Worm (Caenorhabditis elegans) whole organism, midembryonic: Measurements from ENCODE around the gene T16H12.3.
A peak's percentile ranks its signal among the peaks of the same experiment; 100 is the strongest.

Experiments
- T22C8.4 ChIP-seq: fragments of 200-800 bp; sonication (Bioruptor generic); IDR thresholded peaks from 2 replicates; pipeline ENCODE4 v1.3.6; 2022; ENCODE audit warnings: missing genetic modification characterization, missing compliant biosample characterization
- cog-1 ChIP-seq: sonication (generic microtip); optimal IDR thresholded peaks from 2 replicates; lab custom pipeline; 2016; ENCODE audit warnings: missing genetic modification characterization, missing compliant biosample characterization
- flt-1 ChIP-seq: fragments of 200-800 bp; sonication (Bioruptor generic); IDR thresholded peaks from 2 replicates; pipeline ENCODE4 v1.3.6; 2022; ENCODE audit warnings: missing genetic modification characterization, missing compliant biosample characterization
- klf-2 ChIP-seq: fragments of 200-800 bp; sonication (Bioruptor generic); conservative IDR thresholded peaks from 2 replicates; pipeline ENCODE4 v1.3.6; 2022; ENCODE audit warnings: missing genetic modification reagents, missing genetic modification characterization, missing compliant biosample characterization
- med-1 ChIP-seq: sonication (generic microtip); optimal IDR thresholded peaks from 2 replicates; lab custom pipeline; 2017; ENCODE audit warnings: missing genetic modification characterization, mild to moderate bottlenecking, missing compliant biosample characterization, antibody characterized with exemption, missing genetic modification reagents; ENCODE audit not compliant: insufficient read depth
- ref-1 ChIP-seq: fragments of 200-800 bp; sonication (Bioruptor generic); conservative IDR thresholded peaks from 2 replicates; pipeline ENCODE4 v1.3.6; 2022; ENCODE audit warnings: missing genetic modification reagents, missing genetic modification characterization, missing compliant biosample characterization
- tab-1 ChIP-seq: fragments of 200-800 bp; sonication (Bioruptor generic); IDR thresholded peaks from 2 replicates; pipeline ENCODE4 v1.3.6; 2022; ENCODE audit warnings: missing genetic modification characterization, missing compliant biosample characterization
- ztf-23 ChIP-seq: fragments of 200-800 bp; sonication (Bioruptor generic); IDR thresholded peaks from 2 replicates; pipeline ENCODE4 v1.3.6; 2022; ENCODE audit warnings: missing genetic modification reagents, missing genetic modification characterization, missing compliant biosample characterization
- ztf-29 ChIP-seq: fragments of 200-800 bp; sonication (Bioruptor generic); IDR thresholded peaks from 2 replicates; pipeline ENCODE4 v1.3.6; 2022; ENCODE audit warnings: missing genetic modification reagents, missing genetic modification characterization, missing compliant biosample characterization

T16H12.3 gene

ce11 chrIII:10101352-10101751 is 18.3 kb upstream of the T16H12.3 start, which contains the start of gene kel-10:
Gene kel-10 (minus strand): TSS chrIII:10101452.
- TF ChIP-seq klf-2 (GFP tag; lab: Robert Waterston, UW) (no peak), ref-1 (GFP tag; lab: Robert Waterston, UW) (no peak), flt-1 (GFP tag; lab: Robert Waterston, UW) (no peak), tab-1 (GFP tag; lab: Robert Waterston, UW) (no peak), cog-1 (tag; lab: Kevin White, UChicago) (no peak), med-1 (GFP tag; lab: Kevin White, UChicago) (no peak), ztf-23 (GFP tag; lab: Robert Waterston, UW) (no peak), T22C8.4 (GFP tag; lab: Robert Waterston, UW) (no peak), ztf-29 (GFP tag; lab: Robert Waterston, UW) (no peak)

- TF ChIP-seq T22C8.4 (GFP tag; lab: Robert Waterston, UW): no peak
- no peak for TF ChIP-seq ztf-29 (GFP tag; lab: Robert Waterston, UW)
- no peak for TF ChIP-seq med-1 (GFP tag; lab: Kevin White, UChicago)
- TF ChIP-seq cog-1 (tag; lab: Kevin White, UChicago): no peak
- no peak for TF ChIP-seq ztf-23 (GFP tag; lab: Robert Waterston, UW)
- no peak for TF ChIP-seq tab-1 (GFP tag; lab: Robert Waterston, UW)
- no peak for TF ChIP-seq ref-1 (GFP tag; lab: Robert Waterston, UW)
- no peak for TF ChIP-seq flt-1 (GFP tag; lab: Robert Waterston, UW)
- TF ChIP-seq klf-2 (GFP tag; lab: Robert Waterston, UW): no peak
These were observed 14.9 kb upstream of the T16H12.3 start, which contains the start of gene spop-1 for ce11 chrIII:10097981-10098380. Gene spop-1 (minus strand): TSS chrIII:10098081.

ce11 chrIII:10096525-10096972 is 13.5 kb upstream of the T16H12.3 start:
- TF ChIP-seq ztf-29 (GFP tag; lab: Robert Waterston, UW) (0 out of 2 replicates have a peak, but pooled peaks have one; percentile 6), klf-2 (GFP tag; lab: Robert Waterston, UW) (no peak), flt-1 (GFP tag; lab: Robert Waterston, UW) (peak; percentile 64; the same call in 1 of the 2 replicates), ref-1 (GFP tag; lab: Robert Waterston, UW) (no peak), med-1 (GFP tag; lab: Kevin White, UChicago) (no peak), ztf-23 (GFP tag; lab: Robert Waterston, UW) (0 out of 2 replicates have a peak, but pooled peaks have one; percentile 48), cog-1 (tag; lab: Kevin White, UChicago) (peak; percentile 69), T22C8.4 (GFP tag; lab: Robert Waterston, UW) (0 out of 2 replicates have a peak, but pooled peaks have one; percentile 43), tab-1 (GFP tag; lab: Robert Waterston, UW) (0 out of 2 replicates have a peak, but pooled peaks have one; percentile 47)

- TF ChIP-seq flt-1 (GFP tag; lab: Robert Waterston, UW) (no peak), med-1 (GFP tag; lab: Kevin White, UChicago) (no peak), cog-1 (tag; lab: Kevin White, UChicago) (no peak), klf-2 (GFP tag; lab: Robert Waterston, UW) (no peak), ztf-29 (GFP tag; lab: Robert Waterston, UW) (no peak), T22C8.4 (GFP tag; lab: Robert Waterston, UW) (no peak), ref-1 (GFP tag; lab: Robert Waterston, UW) (no peak), ztf-23 (GFP tag; lab: Robert Waterston, UW) (no peak), tab-1 (GFP tag; lab: Robert Waterston, UW) (no peak)
These were observed 12.3 kb upstream of the T16H12.3 start for ce11 chrIII:10095377-10095776.

ce11 chrIII:10094538-10094937 is 11.4 kb upstream of the T16H12.3 start:
- TF ChIP-seq cog-1 (tag; lab: Kevin White, UChicago) (peak; percentile 25), klf-2 (GFP tag; lab: Robert Waterston, UW) (no peak), med-1 (GFP tag; lab: Kevin White, UChicago) (no peak), ztf-23 (GFP tag; lab: Robert Waterston, UW) (no peak), T22C8.4 (GFP tag; lab: Robert Waterston, UW) (no peak), tab-1 (GFP tag; lab: Robert Waterston, UW) (peak; percentile 76; the same call in 1 of the 2 replicates), flt-1 (GFP tag; lab: Robert Waterston, UW) (peak; percentile 76), ztf-29 (GFP tag; lab: Robert Waterston, UW) (no peak), ref-1 (GFP tag; lab: Robert Waterston, UW) (no peak)

- TF ChIP-seq med-1 (GFP tag; lab: Kevin White, UChicago): no peak
- TF ChIP-seq tab-1 (GFP tag; lab: Robert Waterston, UW): no peak
- no peak for TF ChIP-seq cog-1 (tag; lab: Kevin White, UChicago)
- no peak for TF ChIP-seq klf-2 (GFP tag; lab: Robert Waterston, UW)
- TF ChIP-seq ref-1 (GFP tag; lab: Robert Waterston, UW): no peak
- no peak for TF ChIP-seq ztf-23 (GFP tag; lab: Robert Waterston, UW)
- no peak for TF ChIP-seq ztf-29 (GFP tag; lab: Robert Waterston, UW)
- no peak for TF ChIP-seq T22C8.4 (GFP tag; lab: Robert Waterston, UW)
These were observed 10.0 kb upstream of the T16H12.3 start for ce11 chrIII:10093093-10093492.

- TF ChIP-seq flt-1 (GFP tag; lab: Robert Waterston, UW) (no peak), T22C8.4 (GFP tag; lab: Robert Waterston, UW) (no peak), tab-1 (GFP tag; lab: Robert Waterston, UW) (no peak), cog-1 (tag; lab: Kevin White, UChicago) (no peak), ztf-29 (GFP tag; lab: Robert Waterston, UW) (no peak), klf-2 (GFP tag; lab: Robert Waterston, UW) (no peak), ztf-23 (GFP tag; lab: Robert Waterston, UW) (no peak), ref-1 (GFP tag; lab: Robert Waterston, UW) (no peak), med-1 (GFP tag; lab: Kevin White, UChicago) (no peak)
These were observed 7.6 kb upstream of the T16H12.3 start, which contains the start of gene gtf-2H2C for ce11 chrIII:10090685-10091084. Gene gtf-2H2C (minus strand): TSS chrIII:10090785.

- TF ChIP-seq ref-1 (GFP tag; lab: Robert Waterston, UW) (no peak), T22C8.4 (GFP tag; lab: Robert Waterston, UW) (no peak), cog-1 (tag; lab: Kevin White, UChicago) (no peak), ztf-23 (GFP tag; lab: Robert Waterston, UW) (no peak), flt-1 (GFP tag; lab: Robert Waterston, UW) (no peak), klf-2 (GFP tag; lab: Robert Waterston, UW) (no peak), med-1 (GFP tag; lab: Kevin White, UChicago) (no peak), tab-1 (GFP tag; lab: Robert Waterston, UW) (no peak), ztf-29 (GFP tag; lab: Robert Waterston, UW) (no peak)
These were observed 5.5 kb upstream of the T16H12.3 start, which contains the start of gene hal-2 for ce11 chrIII:10088508-10088981. Gene hal-2 (minus strand): TSS chrIII:10088931.
